Worm (Caenorhabditis elegans): ENCODE data around the gene pisy-1.

DNA sequence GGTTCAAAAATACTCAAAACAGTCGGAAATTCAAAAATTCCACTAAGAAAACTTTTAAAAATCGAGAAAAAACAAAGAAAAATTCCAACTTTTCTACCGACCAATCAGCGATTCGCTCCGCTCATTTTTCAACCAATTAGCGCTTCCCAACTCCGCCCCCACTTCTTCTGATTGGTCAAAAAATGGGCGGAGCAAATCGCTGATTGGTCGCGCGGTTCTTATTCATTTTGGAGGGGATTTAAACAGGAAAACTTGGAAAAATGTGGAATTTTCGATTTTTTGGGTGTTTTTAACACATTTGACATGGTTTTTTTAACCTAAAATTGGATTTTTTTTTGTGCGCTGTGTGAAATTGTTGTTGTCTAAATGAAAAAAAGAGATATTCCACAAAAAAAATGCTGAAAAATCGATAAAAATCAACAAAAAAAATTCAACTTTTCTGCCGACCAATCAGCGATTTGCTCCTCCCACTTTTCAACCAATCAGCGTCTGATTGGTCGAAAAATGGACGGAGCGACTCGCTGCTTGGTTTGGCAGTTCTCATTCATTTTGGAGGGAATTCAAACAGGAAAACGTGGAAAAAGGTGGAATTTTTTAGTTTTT, 15.3 kb downstream of the pisy-1 start:
- no peak for TF ChIP-seq D2030.7 (GFP tag; IDR thresholded peaks at IDR 0.05)
- no peak for TF ChIP-seq ztf-22 (GFP tag; optimal IDR thresholded peaks at IDR 0.05)
- TF ChIP-seq F57C9.4 (tag; optimal IDR thresholded peaks at IDR 0.05) = no peak
- no peak for TF ChIP-seq ceh-27 (GFP tag; optimal IDR thresholded peaks at IDR 0.05)
- no peak for TF ChIP-seq rec-8 (tag; optimal IDR thresholded peaks at IDR 0.05)

Measured in whole organism, young adult.